Worm (Caenorhabditis elegans) whole organism, L4 larva: Measurements from ENCODE around the gene frpr-6.
A peak's percentile ranks its signal among the peaks of the same experiment; 100 is the strongest.

Experiments used
- F37D6.2 ChIP-seq: sonication (generic microtip); optimal IDR thresholded peaks from 2 replicates; lab custom pipeline; 2016; ENCODE audit warnings: mild to moderate bottlenecking, missing genetic modification characterization, missing compliant biosample characterization
- F49E8.2 ChIP-seq: sonication (generic microtip); optimal IDR thresholded peaks from 2 replicates; lab custom pipeline; 2016; ENCODE audit warnings: missing compliant biosample characterization, mild to moderate bottlenecking, missing genetic modification characterization, borderline replicate concordance
- T20F7.1 ChIP-seq: fragments of 200-800 bp; sonication (Bioruptor generic); optimal IDR thresholded peaks from 2 replicates; lab custom pipeline; 2018; ENCODE audit warnings: mild to moderate bottlenecking, missing genetic modification characterization, missing compliant biosample characterization
- T26A8.4 ChIP-seq: fragments of 200-800 bp; sonication (Bioruptor generic); IDR thresholded peaks from 2 replicates; pipeline ENCODE4 v1.3.6; 2022; ENCODE audit warnings: missing genetic modification characterization, missing compliant biosample characterization
- Y75B8A.6 ChIP-seq: fragments of 200-800 bp; sonication (Bioruptor generic); IDR thresholded peaks from 2 replicates; pipeline ENCODE4 v1.3.6; 2022; ENCODE audit warnings: missing genetic modification reagents, missing genetic modification characterization, missing compliant biosample characterization
- aha-1 ChIP-seq: fragments of 150-350 bp; peaks from one replicate; lab custom pipeline; 2014; ENCODE audit warnings: missing biosample characterization, missing genetic modification characterization
- ceh-62 ChIP-seq: sonication (generic microtip); optimal IDR thresholded peaks from 2 replicates; lab custom pipeline; 2017; ENCODE audit warnings: missing biosample characterization, missing genetic modification characterization
- cey-2 ChIP-seq: sonication (generic microtip); optimal IDR thresholded peaks from 3 replicates; lab custom pipeline; 2017; ENCODE audit warnings: missing genetic modification characterization, mild to moderate bottlenecking, missing compliant biosample characterization, antibody characterized with exemption, borderline replicate concordance; ENCODE audit not compliant: insufficient read depth
- ctbp-1 ChIP-seq: fragments of 200-800 bp; sonication (Bioruptor generic); IDR thresholded peaks from 2 replicates; pipeline ENCODE4 v1.3.6; 2022; ENCODE audit warnings: missing genetic modification reagents, missing genetic modification characterization, missing compliant biosample characterization
- daf-19 ChIP-seq: fragments of 200-800 bp; sonication (Bioruptor generic); conservative IDR thresholded peaks from 2 replicates; pipeline ENCODE4 v1.3.6; 2022; ENCODE audit warnings: missing genetic modification characterization, missing compliant biosample characterization
- daf-8 ChIP-seq: fragments of 200-800 bp; sonication (Bioruptor generic); IDR thresholded peaks from 2 replicates; pipeline ENCODE4 v1.3.6; 2022; ENCODE audit warnings: missing genetic modification characterization, missing compliant biosample characterization
- dmd-6 ChIP-seq: fragments of 200-800 bp; sonication (Bioruptor generic); IDR thresholded peaks from 2 replicates; pipeline ENCODE4 v1.3.6; 2022; ENCODE audit warnings: missing genetic modification reagents, missing genetic modification characterization, missing compliant biosample characterization
- dmd-9 ChIP-seq: fragments of 200-800 bp; sonication (Bioruptor generic); IDR thresholded peaks from 2 replicates; pipeline ENCODE4 v1.3.6; 2022; ENCODE audit warnings: missing genetic modification reagents, missing genetic modification characterization, missing compliant biosample characterization
- duxl-1 ChIP-seq: sonication (generic microtip); optimal IDR thresholded peaks from 2 replicates; lab custom pipeline; 2016; ENCODE audit warnings: mild to moderate bottlenecking, missing genetic modification characterization, moderate library complexity, missing compliant biosample characterization; ENCODE audit not compliant: poor library complexity
- gei-8 ChIP-seq: fragments of 200-800 bp; sonication (Bioruptor generic); optimal IDR thresholded peaks from 2 replicates; lab custom pipeline; 2018; ENCODE audit warnings: mild to moderate bottlenecking, missing genetic modification characterization, missing compliant biosample characterization
- hlh-11 ChIP-seq: fragments of 200-800 bp; sonication (Bioruptor generic); optimal IDR thresholded peaks from 2 replicates; lab custom pipeline; 2018; ENCODE audit warnings: mild to moderate bottlenecking, missing genetic modification characterization, missing compliant biosample characterization
- hlh-30 ChIP-seq: sonication (generic microtip); optimal IDR thresholded peaks from 2 replicates; lab custom pipeline; 2017; ENCODE audit warnings: antibody characterized with exemption, mild to moderate bottlenecking, missing genetic modification characterization, missing compliant biosample characterization; ENCODE audit not compliant: insufficient read depth
- lim-7 ChIP-seq: fragments of 200-800 bp; sonication (Bioruptor generic); IDR thresholded peaks from 2 replicates; pipeline ENCODE4 v1.3.6; 2022; ENCODE audit warnings: missing genetic modification characterization, missing compliant biosample characterization
- lir-3 ChIP-seq: sonication (generic microtip); optimal IDR thresholded peaks from 2 replicates; lab custom pipeline; 2016; ENCODE audit warnings: mild to moderate bottlenecking, missing genetic modification characterization, missing compliant biosample characterization
- madf-9 ChIP-seq: fragments of 200-800 bp; sonication (Bioruptor generic); conservative IDR thresholded peaks from 2 replicates; pipeline ENCODE4 v1.3.6; 2022; ENCODE audit warnings: missing genetic modification reagents, missing genetic modification characterization, missing compliant biosample characterization
- mdl-1 ChIP-seq, 2 experiments: fragments of 150-350 bp in 1 of 2; sonication (generic microtip) in 1 of 2; optimal IDR thresholded peaks; 2 replicates each; lab custom pipeline; 2014 to 2017; ENCODE audit warnings: missing biosample characterization in 2 of 2, missing genetic modification characterization in 2 of 2
- mep-1 ChIP-seq: fragments of 150-350 bp; sonication (generic microtip); optimal IDR thresholded peaks from 3 replicates; lab custom pipeline; 2014; ENCODE audit warnings: missing biosample characterization, missing genetic modification characterization
- mxl-3 ChIP-seq: fragments of 200-800 bp; sonication (Bioruptor generic); optimal IDR thresholded peaks from 2 replicates; lab custom pipeline; 2018; ENCODE audit warnings: mild to moderate bottlenecking, missing genetic modification characterization, missing compliant biosample characterization
- nhr-102 ChIP-seq: sonication (generic microtip); optimal IDR thresholded peaks from 2 replicates; lab custom pipeline; 2016; ENCODE audit warnings: mild to moderate bottlenecking, missing genetic modification characterization, moderate library complexity, missing compliant biosample characterization
- nhr-237 ChIP-seq: sonication (generic microtip); optimal IDR thresholded peaks from 2 replicates; lab custom pipeline; 2017; ENCODE audit warnings: missing biosample characterization, missing genetic modification characterization
- nhr-28 ChIP-seq: fragments of 150-350 bp; optimal IDR thresholded peaks from 2 replicates; lab custom pipeline; 2014; ENCODE audit warnings: missing biosample characterization, missing genetic modification characterization
- nhr-41 ChIP-seq: fragments of 200-800 bp; sonication (Bioruptor generic); IDR thresholded peaks from 2 replicates; pipeline ENCODE4 v1.3.6; 2022; ENCODE audit warnings: missing genetic modification reagents, missing genetic modification characterization, missing compliant biosample characterization
- nhr-42 ChIP-seq: fragments of 200-800 bp; sonication (Bioruptor generic); IDR thresholded peaks from 2 replicates; pipeline ENCODE4 v1.3.6; 2022; ENCODE audit warnings: missing genetic modification characterization, missing compliant biosample characterization
- nhr-48 ChIP-seq: sonication (generic microtip); optimal IDR thresholded peaks from 2 replicates; lab custom pipeline; 2016; ENCODE audit warnings: mild to moderate bottlenecking, missing genetic modification characterization, missing compliant biosample characterization
- nhr-77 ChIP-seq: fragments of 150-350 bp; optimal IDR thresholded peaks from 2 replicates; lab custom pipeline; 2014; ENCODE audit warnings: missing biosample characterization, missing genetic modification characterization
- pqm-1 ChIP-seq: sonication (generic microtip); optimal IDR thresholded peaks from 2 replicates; lab custom pipeline; 2017; ENCODE audit warnings: missing biosample characterization, missing genetic modification characterization
- rbr-2 ChIP-seq: sonication (generic microtip); optimal IDR thresholded peaks from 2 replicates; lab custom pipeline; 2016; ENCODE audit warnings: missing genotype, missing genetic modification characterization, missing compliant biosample characterization
- set-16 ChIP-seq: fragments of 200-800 bp; sonication (Bioruptor generic); IDR thresholded peaks from 2 replicates; pipeline ENCODE4 v1.3.6; 2022; ENCODE audit warnings: missing genetic modification reagents, missing genetic modification characterization, missing compliant biosample characterization
- skn-1 ChIP-seq: fragments of 150-350 bp; optimal IDR thresholded peaks from 2 replicates; lab custom pipeline; 2014; ENCODE audit warnings: missing biosample characterization, missing genetic modification characterization
- spr-1 ChIP-seq: sonication (generic microtip); optimal IDR thresholded peaks from 2 replicates; lab custom pipeline; 2016; ENCODE audit warnings: mild to moderate bottlenecking, missing genetic modification characterization, missing compliant biosample characterization
- tra-1 ChIP-seq: fragments of 200-800 bp; sonication (Bioruptor generic); IDR thresholded peaks from 2 replicates; pipeline ENCODE4 v1.3.6; 2022; ENCODE audit warnings: missing genetic modification reagents, missing genetic modification characterization, missing compliant biosample characterization
- unc-39 ChIP-seq: sonication (generic microtip); optimal IDR thresholded peaks from 2 replicates; lab custom pipeline; 2017; ENCODE audit warnings: missing biosample characterization, missing genetic modification characterization
- unc-62 ChIP-seq, 3 experiments: fragments of 150-350 bp in 1 of 3; sonication (generic microtip); optimal IDR thresholded peaks in 2 of 3; peaks in 1 of 3; 1 replicate in 1 of 3; 2 replicates in 2 of 3; lab custom pipeline; 2014 to 2017; ENCODE audit warnings: missing biosample characterization in 3 of 3, missing genetic modification characterization in 3 of 3, missing genetic modification reagents in 3 of 3, missing genotype in 1 of 3

Gene frpr-6

DNA sequence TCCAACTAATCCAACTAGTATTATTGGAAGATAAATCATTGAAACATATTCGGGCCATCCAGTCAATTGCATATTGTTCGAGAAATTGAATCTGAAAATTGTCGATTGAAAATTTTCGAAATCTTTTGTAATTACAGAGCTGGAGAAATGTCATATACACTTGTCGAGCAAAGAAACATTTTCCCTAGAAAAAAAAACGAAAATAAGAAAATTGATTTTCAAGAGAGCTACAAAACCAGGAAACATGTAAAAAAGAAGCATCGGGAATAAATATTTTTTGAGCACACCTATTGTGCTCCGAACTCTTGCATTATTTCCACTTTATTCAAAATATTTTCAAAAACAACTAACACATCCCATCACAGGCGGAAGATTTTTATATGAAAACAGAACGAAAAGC is at the start of gene frpr-6:
frpr-6 (minus strand) TSS at position 101 of the 400 bp plus-strand sequence.
- TF ChIP-seq nhr-237 (tag; lab: Kevin White, UChicago), result no peak
- no peak for TF ChIP-seq nhr-77 (tag; lab: Kevin White, UChicago)
- TF ChIP-seq cey-2 (tag; lab: Kevin White, UChicago), result no peak
- no peak for TF ChIP-seq ceh-62 (tag; lab: Kevin White, UChicago)
- TF ChIP-seq F37D6.2 (tag; lab: Kevin White, UChicago), result no peak
- TF ChIP-seq mdl-1 (tag; optimal IDR thresholded peaks at IDR 0.05; lab: Kevin White, UChicago), result no peak
- TF ChIP-seq, all 104 proteins: peak for 0

DNA sequence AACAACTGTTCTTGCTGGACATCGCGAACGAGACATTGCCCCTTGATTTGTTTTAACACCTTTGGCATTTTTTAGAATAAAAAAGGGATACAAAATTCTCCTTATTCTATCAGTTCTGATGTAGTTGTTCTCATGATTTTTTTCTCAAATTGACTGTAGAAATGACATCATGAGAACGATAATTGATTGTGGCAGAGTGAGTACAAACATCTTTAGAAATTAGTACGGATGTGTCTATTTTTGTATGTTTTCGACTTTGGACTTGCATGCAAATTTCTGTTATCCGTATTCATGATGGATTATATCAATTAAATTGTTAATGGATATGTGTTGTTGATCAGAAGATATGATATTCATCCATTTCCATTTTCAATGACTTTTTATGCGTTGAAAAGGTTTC is 47.2 kb upstream of the frpr-6 start:
- TF ChIP-seq set-16 (GFP tag; lab: Robert Waterston, UW) (no peak), daf-8 (GFP tag; lab: Robert Waterston, UW) (no peak), nhr-42 (GFP tag; lab: Robert Waterston, UW) (no peak), mxl-3 (GFP tag; lab: Kevin White, UChicago) (no peak), nhr-48 (tag; lab: Kevin White, UChicago) (no peak), unc-39 (no peak), duxl-1 (tag; lab: Kevin White, UChicago) (no peak), tra-1 (no peak), nhr-237 (tag; lab: Kevin White, UChicago) (no peak), mep-1 (tag; lab: Kevin White, UChicago) (no peak), nhr-41 (GFP tag; lab: Robert Waterston, UW) (no peak)

DNA sequence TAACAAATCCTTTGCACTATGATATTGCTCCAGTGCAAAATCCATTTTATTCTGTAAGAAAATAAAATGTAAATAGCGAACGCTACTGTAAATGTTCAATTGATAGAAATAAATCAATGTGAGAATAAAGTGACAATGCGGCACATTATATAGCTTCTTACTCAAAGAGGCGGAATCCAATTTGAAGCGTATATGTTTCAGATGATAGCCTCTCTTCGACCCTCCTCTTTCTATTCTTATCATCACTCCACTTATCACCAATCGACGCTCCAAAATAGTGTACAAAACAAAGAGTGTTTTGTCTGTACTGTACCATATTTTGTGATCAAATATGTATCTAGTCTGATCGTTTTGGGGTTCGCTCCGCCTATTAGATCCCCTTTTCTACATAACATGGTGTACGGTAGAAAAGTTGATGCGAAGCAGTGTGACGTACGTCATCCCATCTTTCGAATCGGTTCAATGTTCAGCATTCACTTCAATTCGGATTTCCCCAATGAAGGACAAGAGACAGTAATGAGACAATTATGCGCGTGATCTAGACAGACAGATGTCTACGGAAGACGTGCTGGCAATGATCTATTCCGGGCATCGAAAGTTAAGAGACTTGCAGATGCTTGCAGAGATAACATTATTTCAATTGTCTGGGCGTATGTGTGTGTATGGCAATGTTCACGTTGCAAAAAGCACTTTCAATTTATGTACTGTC is 46.0 kb upstream of the frpr-6 start, which contains the start of gene spl-2:
spl-2 (minus strand) TSS at position 51 of the 709 bp plus-strand sequence.
- TF ChIP-seq unc-62 (GFP tag; optimal IDR thresholded peaks at IDR 0.05 in 1 of 2; lab: Kevin White, UChicago), result peak in 1 of 2 experiments; percentile 95
- TF ChIP-seq unc-62 (tag; optimal IDR thresholded peaks at IDR 0.05; lab: Kevin White, UChicago), result no peak
- peak; percentile 35 for TF ChIP-seq hlh-11 (tag; lab: Kevin White, UChicago)
- TF ChIP-seq hlh-30 (tag; lab: Kevin White, UChicago), result peak; percentile 42
- TF ChIP-seq nhr-48 (tag; lab: Kevin White, UChicago), result peak; percentile 37
- TF ChIP-seq mxl-3 (GFP tag; lab: Kevin White, UChicago), result peak; percentile 56
- TF ChIP-seq Y75B8A.6, result no peak
- no peak for TF ChIP-seq T26A8.4
- peak; percentile 25; the same call in 1 of the 2 replicates for TF ChIP-seq dmd-6 (GFP tag; lab: Robert Waterston, UW)
- TF ChIP-seq nhr-28 (tag; lab: Kevin White, UChicago), result peak; percentile 5

DNA sequence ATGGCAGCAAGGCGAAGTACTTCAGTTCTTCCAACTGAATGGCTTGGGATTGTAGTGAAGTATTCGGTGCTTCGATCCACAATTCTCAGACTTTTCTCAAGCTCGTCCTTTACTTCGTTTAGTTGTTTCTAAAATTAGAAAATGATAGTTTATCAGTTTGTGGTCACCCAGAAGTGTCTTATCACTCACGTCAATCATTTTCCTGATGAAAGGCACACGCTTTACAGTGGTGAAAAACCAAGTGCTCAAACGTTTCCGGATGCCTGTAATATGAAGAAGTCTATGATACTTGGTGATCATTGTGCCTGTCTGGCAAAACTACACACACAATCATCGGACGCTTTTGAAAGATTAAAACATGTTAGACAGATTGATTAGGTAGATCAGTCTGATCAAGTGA is 45.2 kb upstream of the frpr-6 start:
- TF ChIP-seq tra-1, result 0 out of 2 replicates have a peak, but pooled peaks have one; percentile 17
- TF ChIP-seq madf-9, result no peak
- no peak for TF ChIP-seq nhr-102
- TF ChIP-seq dmd-9, result no peak
- TF ChIP-seq pqm-1 (tag; lab: Kevin White, UChicago), result peak; percentile 23
- no peak for TF ChIP-seq spr-1 (tag; lab: Kevin White, UChicago)
- TF ChIP-seq dmd-6 (GFP tag; lab: Robert Waterston, UW), result peak; percentile 75
- TF ChIP-seq nhr-28 (tag; lab: Kevin White, UChicago), result peak; percentile 3
- TF ChIP-seq aha-1 (tag; lab: Kevin White, UChicago), result no peak
- TF ChIP-seq mxl-3 (GFP tag; lab: Kevin White, UChicago), result no peak
- no peak for TF ChIP-seq T20F7.1 (GFP tag; lab: Kevin White, UChicago)
- no peak for TF ChIP-seq unc-62 (GFP tag; optimal IDR thresholded peaks at IDR 0.05 in 1 of 2; lab: Kevin White, UChicago)
- TF ChIP-seq unc-62 (tag; optimal IDR thresholded peaks at IDR 0.05; lab: Kevin White, UChicago), result no peak
- TF ChIP-seq rbr-2 (tag; lab: Kevin White, UChicago), result no peak
- no peak for TF ChIP-seq daf-19 (GFP tag; lab: Robert Waterston, UW)
- no peak for TF ChIP-seq F49E8.2 (tag; lab: Kevin White, UChicago)
- no peak for TF ChIP-seq ctbp-1 (GFP tag; lab: Robert Waterston, UW)
- TF ChIP-seq hlh-11 (tag; lab: Kevin White, UChicago), result peak; percentile 38
- TF ChIP-seq skn-1 (tag; lab: Kevin White, UChicago), result no peak
- no peak for TF ChIP-seq lir-3 (tag; lab: Kevin White, UChicago)
- TF ChIP-seq lim-7 (GFP tag; lab: Robert Waterston, UW), result no peak
- no peak for TF ChIP-seq gei-8 (GFP tag; lab: Kevin White, UChicago)
- TF ChIP-seq, all 104 proteins: peak for 5
